Worm (Caenorhabditis elegans) whole organism, early embryonic: Measurements from ENCODE around the gene R01H2.8.

Experiments
- F13C5.2 ChIP-seq: sonication (generic microtip); optimal IDR thresholded peaks from 2 replicates; lab custom pipeline; 2017; ENCODE audit warnings: mild to moderate bottlenecking, missing genetic modification characterization, inconsistent platforms, missing compliant biosample characterization
- ama-1 ChIP-seq: fragments of 150-350 bp; optimal IDR thresholded peaks from 2 replicates; lab custom pipeline; 2014
- tbx-37 ChIP-seq: fragments of 200-800 bp; sonication (Bioruptor generic); conservative IDR thresholded peaks from 2 replicates; pipeline ENCODE4 v1.3.6; 2022; ENCODE audit warnings: missing genetic modification reagents, missing genetic modification characterization, missing compliant biosample characterization

- TF ChIP-seq tbx-37 (GFP tag; lab: Robert Waterston, UW) (no peak), ama-1 (no peak), F13C5.2 (no peak)
Measured at ce11 chrIII:7103940-7104440, 35.1 kb downstream of the R01H2.8 start, which contains the start of gene cpg-2.
